ENCODE assay signal across 1 fruit fly cellular context in the genomic region with DNA sequence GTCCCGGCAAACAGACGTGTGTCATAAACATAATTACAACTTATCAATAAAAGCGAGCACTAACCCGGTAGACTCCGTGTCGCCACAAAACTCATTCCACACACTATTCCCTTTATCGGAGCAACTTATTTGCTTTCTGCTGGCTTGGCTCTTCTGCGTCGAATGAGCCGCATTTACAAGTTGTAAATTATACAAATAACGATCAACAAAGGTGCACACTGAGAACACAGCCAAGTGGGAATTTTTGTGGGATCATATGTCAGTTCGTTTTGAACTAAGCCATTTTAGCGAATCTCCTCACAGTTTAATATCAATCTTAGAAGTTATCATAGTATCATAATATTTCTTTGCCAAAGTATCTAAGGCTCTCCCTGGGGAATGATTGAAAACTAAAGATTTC.
A peak's percentile ranks its signal among the peaks of the same experiment; 100 is the strongest.
TF ChIP-seq lines count a peak whose summit lies in the region.

No protein-coding gene starts in this region.

TF ChIP-seq in whole organism, embryonic, 481 proteins besides CTCF, POLR2A, EP300 and RAD21 (continued from another document and continues in another):
- TF ChIP-seq CG9437 (GFP tag; optimal IDR thresholded peaks at IDR 0.05; lab: Kevin White, UChicago), result no peak
- no peak for TF ChIP-seq CG12744 (GFP tag; optimal IDR thresholded peaks at IDR 0.05; lab: Kevin White, UChicago)
- no peak for TF ChIP-seq unpg (GFP tag; optimal IDR thresholded peaks at IDR 0.05; lab: Kevin White, UChicago)
- no peak for TF ChIP-seq vvl (GFP tag; IDR thresholded peaks at IDR 0.05; lab: Robert Waterston, UW)
- TF ChIP-seq CG34422 (GFP tag; IDR thresholded peaks at IDR 0.05; lab: Robert Waterston, UW), result no peak
- peak; percentile 55; the same call in 1 of the 2 replicates for TF ChIP-seq sens-2 (GFP tag; IDR thresholded peaks at IDR 0.05; lab: Robert Waterston, UW)
- TF ChIP-seq E2f1 (GFP tag; IDR thresholded peaks at IDR 0.05; lab: Robert Waterston, UW), result no peak
- peak; percentile 42 for TF ChIP-seq CG6813 (GFP tag; optimal IDR thresholded peaks at IDR 0.05; lab: Kevin White, UChicago)
- TF ChIP-seq CG3407 (GFP tag; optimal IDR thresholded peaks at IDR 0.05; lab: Kevin White, UChicago), result peak; percentile 31
- no peak for TF ChIP-seq pb (GFP tag; optimal IDR thresholded peaks at IDR 0.05; lab: Kevin White, UChicago)
- TF ChIP-seq CG14710 (tag; optimal IDR thresholded peaks at IDR 0.05; lab: Kevin White, UChicago), result peak; percentile 21
- TF ChIP-seq CG14860 (GFP tag; IDR thresholded peaks at IDR 0.05; lab: Robert Waterston, UW; ENCODE audit: partially characterized antibody), result no peak
- TF ChIP-seq Doc3 (GFP tag; IDR thresholded peaks at IDR 0.05; lab: Robert Waterston, UW; ENCODE audit: partially characterized antibody), result no peak
- TF ChIP-seq CG2875 (GFP tag; optimal IDR thresholded peaks at IDR 0.05; lab: Kevin White, UChicago), result no peak
- TF ChIP-seq tin (GFP tag; optimal IDR thresholded peaks at IDR 0.05; lab: Kevin White, UChicago), result no peak
- TF ChIP-seq sob (GFP tag; IDR thresholded peaks at IDR 0.05; lab: Robert Waterston, UW), result no peak
- TF ChIP-seq CG17568 (GFP tag; optimal IDR thresholded peaks at IDR 0.05; lab: Kevin White, UChicago), result peak; percentile 15
- peak; percentile 26 for TF ChIP-seq CG15601 (tag; optimal IDR thresholded peaks at IDR 0.05; lab: Kevin White, UChicago)
- TF ChIP-seq CG18262 (tag; optimal IDR thresholded peaks at IDR 0.05; lab: Kevin White, UChicago), result peak; percentile 34
- no peak for TF ChIP-seq CG12299 (tag; optimal IDR thresholded peaks at IDR 0.05; lab: Kevin White, UChicago)
- no peak for TF ChIP-seq D (optimal IDR thresholded peaks at IDR 0.05; lab: Kevin White, UChicago)
- peak; percentile 31 for TF ChIP-seq D (GFP tag; optimal IDR thresholded peaks at IDR 0.05; lab: Kevin White, UChicago)
- no peak for TF ChIP-seq danr (GFP tag; IDR thresholded peaks at IDR 0.05; lab: Robert Waterston, UW)
- no peak for TF ChIP-seq CG4820 (GFP tag; optimal IDR thresholded peaks at IDR 0.05; lab: Kevin White, UChicago)
- TF ChIP-seq zfh1 (GFP tag; IDR thresholded peaks at IDR 0.05; lab: Robert Waterston, UW), result no peak
- TF ChIP-seq Med (GFP tag; lab: Kevin White, UChicago), result peak; percentile 66
- no peak for TF ChIP-seq Neu2 (GFP tag; optimal IDR thresholded peaks at IDR 0.05; lab: Kevin White, UChicago; ENCODE audit: borderline replicate concordance)
- no peak for TF ChIP-seq jigr1 (GFP tag; IDR thresholded peaks at IDR 0.05; lab: Robert Waterston, UW)
- TF ChIP-seq MBD-R2 (GFP tag; IDR thresholded peaks at IDR 0.05; lab: Robert Waterston, UW), result no peak
- no peak for TF ChIP-seq bbx (GFP tag; IDR thresholded peaks at IDR 0.05; lab: Robert Waterston, UW; ENCODE audit: partially characterized antibody)
- no peak for TF ChIP-seq cad (GFP tag; optimal IDR thresholded peaks at IDR 0.05; lab: Kevin White, UChicago)
- TF ChIP-seq CG11398 (GFP tag; optimal IDR thresholded peaks at IDR 0.05; lab: Kevin White, UChicago), result no peak
- TF ChIP-seq chif (GFP tag; optimal IDR thresholded peaks at IDR 0.05; lab: Kevin White, UChicago), result peak in 1 of 2 experiments; percentile 5
- TF ChIP-seq Adf1 (GFP tag; IDR thresholded peaks at IDR 0.05; lab: Robert Waterston, UW), result no peak
- no peak for TF ChIP-seq caup (GFP tag; optimal IDR thresholded peaks at IDR 0.05; lab: Kevin White, UChicago; ENCODE audit: severe bottlenecking)
- TF ChIP-seq gcm (GFP tag; optimal IDR thresholded peaks at IDR 0.05; lab: Kevin White, UChicago), result no peak
- no peak for TF ChIP-seq gsb-n (tag; optimal IDR thresholded peaks at IDR 0.05; lab: Kevin White, UChicago)
- no peak for TF ChIP-seq ken (GFP tag; IDR thresholded peaks at IDR 0.05; lab: Robert Waterston, UW)
- TF ChIP-seq Bgb (GFP tag; IDR thresholded peaks at IDR 0.05; lab: Robert Waterston, UW; ENCODE audit: partially characterized antibody), result no peak
- TF ChIP-seq CG1024 (GFP tag; IDR thresholded peaks at IDR 0.05; lab: Robert Waterston, UW), result no peak
- TF ChIP-seq Doc2 (GFP tag; IDR thresholded peaks at IDR 0.05; lab: Robert Waterston, UW), result no peak
- TF ChIP-seq h (optimal IDR thresholded peaks at IDR 0.05; lab: Kevin White, UChicago), result no peak
- TF ChIP-seq scrt (GFP tag; optimal IDR thresholded peaks at IDR 0.05; lab: Kevin White, UChicago), result no peak
- no peak for TF ChIP-seq Optix (GFP tag; IDR thresholded peaks at IDR 0.05; lab: Robert Waterston, UW)
- TF ChIP-seq eve (GFP tag; optimal IDR thresholded peaks at IDR 0.05; lab: Kevin White, UChicago), result no peak
- no peak for TF ChIP-seq run (tag; optimal IDR thresholded peaks at IDR 0.05; lab: Kevin White, UChicago)
- no peak for TF ChIP-seq trem (tag; optimal IDR thresholded peaks at IDR 0.05; lab: Kevin White, UChicago)
- no peak for TF ChIP-seq Rx (GFP tag; IDR thresholded peaks at IDR 0.05; lab: Robert Waterston, UW)
- TF ChIP-seq bsh (GFP tag; optimal IDR thresholded peaks at IDR 0.05; lab: Kevin White, UChicago), result peak in 1 of 2 experiments; percentile 32
- no peak for TF ChIP-seq pros (GFP tag; optimal IDR thresholded peaks at IDR 0.05; lab: Kevin White, UChicago)
- no peak for TF ChIP-seq CG11723 (GFP tag; optimal IDR thresholded peaks at IDR 0.05; lab: Kevin White, UChicago)
- no peak for TF ChIP-seq Atf-2 (GFP tag; optimal IDR thresholded peaks at IDR 0.05; lab: Kevin White, UChicago)
- TF ChIP-seq pita (GFP tag; optimal IDR thresholded peaks at IDR 0.05; lab: Kevin White, UChicago), result no peak
- no peak for TF ChIP-seq CG10274 (GFP tag; optimal IDR thresholded peaks at IDR 0.05; lab: Kevin White, UChicago)
- no peak for TF ChIP-seq CG7928 (GFP tag; optimal IDR thresholded peaks at IDR 0.05; lab: Kevin White, UChicago)
- no peak for TF ChIP-seq Trl (optimal IDR thresholded peaks at IDR 0.05; lab: Kevin White, UChicago)
- no peak for TF ChIP-seq Trl (GFP tag; optimal IDR thresholded peaks at IDR 0.05; lab: Kevin White, UChicago)
- TF ChIP-seq CHES-1-like (GFP tag; optimal IDR thresholded peaks at IDR 0.05; lab: Kevin White, UChicago), result no peak
- TF ChIP-seq CG33557 (GFP tag; optimal IDR thresholded peaks at IDR 0.05; lab: Kevin White, UChicago), result peak; percentile 35
- TF ChIP-seq crp (GFP tag; optimal IDR thresholded peaks at IDR 0.05; lab: Kevin White, UChicago), result no peak
- TF ChIP-seq CG12769 (tag; optimal IDR thresholded peaks at IDR 0.05; lab: Kevin White, UChicago), result no peak
- TF ChIP-seq knrl (GFP tag; IDR thresholded peaks at IDR 0.05; lab: Robert Waterston, UW; ENCODE audit: partially characterized antibody), result no peak
- TF ChIP-seq CG12155 (GFP tag; optimal IDR thresholded peaks at IDR 0.05; lab: Kevin White, UChicago), result no peak
- no peak for TF ChIP-seq CG11560 (tag; IDR thresholded peaks at IDR 0.05; lab: Robert Waterston, UW)
- TF ChIP-seq CG9609 (GFP tag; optimal IDR thresholded peaks at IDR 0.05; lab: Kevin White, UChicago), result no peak
- no peak for TF ChIP-seq klu (GFP tag; IDR thresholded peaks at IDR 0.05; lab: Robert Waterston, UW)
- TF ChIP-seq hth (optimal IDR thresholded peaks at IDR 0.05; lab: Kevin White, UChicago), result no peak
- TF ChIP-seq chinmo (GFP tag; IDR thresholded peaks at IDR 0.05; lab: Robert Waterston, UW; ENCODE audit: partially characterized antibody), result no peak
- no peak for TF ChIP-seq Kr (GFP tag; optimal IDR thresholded peaks at IDR 0.05; lab: Kevin White, UChicago)
- no peak for TF ChIP-seq CG1832 (GFP tag; optimal IDR thresholded peaks at IDR 0.05; lab: Kevin White, UChicago)
- TF ChIP-seq CG14441 (GFP tag; IDR thresholded peaks at IDR 0.05; lab: Robert Waterston, UW), result no peak
- TF ChIP-seq CG11085 (GFP tag; IDR thresholded peaks at IDR 0.05; lab: Robert Waterston, UW), result no peak
- no peak for TF ChIP-seq CG42726 (GFP tag; IDR thresholded peaks at IDR 0.05; lab: Robert Waterston, UW; ENCODE audit: partially characterized antibody)
- no peak for TF ChIP-seq Bdp1 (GFP tag; optimal IDR thresholded peaks at IDR 0.05; lab: Kevin White, UChicago)
- TF ChIP-seq pum (GFP tag; optimal IDR thresholded peaks at IDR 0.05; lab: Kevin White, UChicago), result no peak
- TF ChIP-seq CG3838 (GFP tag; optimal IDR thresholded peaks at IDR 0.05; lab: Kevin White, UChicago), result no peak
- no peak for TF ChIP-seq HLH4C (GFP tag; IDR thresholded peaks at IDR 0.05; lab: Robert Waterston, UW; ENCODE audit: partially characterized antibody)
- peak; percentile 7 for TF ChIP-seq CG7271 (tag; optimal IDR thresholded peaks at IDR 0.05; lab: Kevin White, UChicago)
- TF ChIP-seq Oaz (GFP tag; IDR thresholded peaks at IDR 0.05; lab: Robert Waterston, UW), result no peak
- TF ChIP-seq Asciz (GFP tag; optimal IDR thresholded peaks at IDR 0.05; lab: Kevin White, UChicago), result no peak
- TF ChIP-seq tll (GFP tag; optimal IDR thresholded peaks at IDR 0.05; lab: Kevin White, UChicago), result peak in 1 of 2 experiments; percentile 46
- no peak for TF ChIP-seq ab (GFP tag; optimal IDR thresholded peaks at IDR 0.05; lab: Kevin White, UChicago)
- no peak for TF ChIP-seq fu2 (GFP tag; optimal IDR thresholded peaks at IDR 0.05; lab: Kevin White, UChicago)
- TF ChIP-seq Vsx1 (GFP tag; optimal IDR thresholded peaks at IDR 0.05; lab: Kevin White, UChicago), result no peak
- TF ChIP-seq Max (GFP tag; optimal IDR thresholded peaks at IDR 0.05; lab: Kevin White, UChicago), result no peak
- no peak for TF ChIP-seq CG12219 (GFP tag; optimal IDR thresholded peaks at IDR 0.05; lab: Kevin White, UChicago)
- TF ChIP-seq CG2712 (tag; optimal IDR thresholded peaks at IDR 0.05; lab: Kevin White, UChicago), result peak; percentile 7
- no peak for TF ChIP-seq Hr39 (optimal IDR thresholded peaks at IDR 0.05; lab: Kevin White, UChicago)
- no peak for TF ChIP-seq ara (GFP tag; IDR thresholded peaks at IDR 0.05; lab: Robert Waterston, UW)
- TF ChIP-seq ac (GFP tag; optimal IDR thresholded peaks at IDR 0.05; lab: Kevin White, UChicago), result no peak
- TF ChIP-seq tio (GFP tag; optimal IDR thresholded peaks at IDR 0.05; lab: Kevin White, UChicago), result no peak
- TF ChIP-seq PHDP (tag; optimal IDR thresholded peaks at IDR 0.05; lab: Kevin White, UChicago), result no peak
- no peak for TF ChIP-seq ewg (GFP tag; optimal IDR thresholded peaks at IDR 0.05; lab: Kevin White, UChicago)
- TF ChIP-seq CG31388 (GFP tag; optimal IDR thresholded peaks at IDR 0.05; lab: Kevin White, UChicago), result no peak
- TF ChIP-seq CG4707 (GFP tag; optimal IDR thresholded peaks at IDR 0.05; lab: Kevin White, UChicago), result peak; percentile 44
- TF ChIP-seq H2.0 (GFP tag; IDR thresholded peaks at IDR 0.05; lab: Robert Waterston, UW), result no peak
- no peak for TF ChIP-seq oc (tag; optimal IDR thresholded peaks at IDR 0.05; lab: Kevin White, UChicago)
- no peak for TF ChIP-seq BEAF-32 (GFP tag; optimal IDR thresholded peaks at IDR 0.05; lab: Kevin White, UChicago)
- TF ChIP-seq CG15011 (GFP tag; optimal IDR thresholded peaks at IDR 0.05; lab: Kevin White, UChicago), result no peak
- TF ChIP-seq CG15269 (tag; optimal IDR thresholded peaks at IDR 0.05; lab: Kevin White, UChicago), result no peak
- TF ChIP-seq bigmax (GFP tag; optimal IDR thresholded peaks at IDR 0.05; lab: Kevin White, UChicago), result no peak
- TF ChIP-seq CG1647 (GFP tag; optimal IDR thresholded peaks at IDR 0.05; lab: Kevin White, UChicago), result no peak
- no peak for TF ChIP-seq Gug (GFP tag; IDR thresholded peaks at IDR 0.05; lab: Robert Waterston, UW)
- no peak for TF ChIP-seq CG11696 (GFP tag; IDR thresholded peaks at IDR 0.05; lab: Robert Waterston, UW)
- no peak for TF ChIP-seq bowl (GFP tag; IDR thresholded peaks at IDR 0.05; lab: Robert Waterston, UW)
- TF ChIP-seq CG5953 (GFP tag; IDR thresholded peaks at IDR 0.05; lab: Robert Waterston, UW), result no peak
- no peak for TF ChIP-seq lbe (GFP tag; optimal IDR thresholded peaks at IDR 0.05; lab: Kevin White, UChicago)
- no peak for TF ChIP-seq CG4854 (GFP tag; optimal IDR thresholded peaks at IDR 0.05; lab: Kevin White, UChicago)
- TF ChIP-seq lola (GFP tag; optimal IDR thresholded peaks at IDR 0.05; lab: Kevin White, UChicago), result peak in 1 of 3 experiments; percentile 34
- TF ChIP-seq CG32772 (GFP tag; IDR thresholded peaks at IDR 0.05; lab: Robert Waterston, UW), result no peak
- TF ChIP-seq C15 (GFP tag; IDR thresholded peaks at IDR 0.05; lab: Robert Waterston, UW), result no peak
- no peak for TF ChIP-seq Xbp1 (GFP tag; optimal IDR thresholded peaks at IDR 0.05; lab: Kevin White, UChicago)
- TF ChIP-seq CG8089 (GFP tag; optimal IDR thresholded peaks at IDR 0.05; lab: Kevin White, UChicago), result peak; percentile 8
- TF ChIP-seq D19A (tag; optimal IDR thresholded peaks at IDR 0.05; lab: Kevin White, UChicago), result peak; percentile 6
- no peak for TF ChIP-seq otp (GFP tag; IDR thresholded peaks at IDR 0.05; lab: Robert Waterston, UW)
- TF ChIP-seq HLH3B (GFP tag; IDR thresholded peaks at IDR 0.05; lab: Robert Waterston, UW), result no peak
- TF ChIP-seq Antp (GFP tag; optimal IDR thresholded peaks at IDR 0.05; lab: Kevin White, UChicago), result no peak
- no peak for TF ChIP-seq CG18476 (GFP tag; optimal IDR thresholded peaks at IDR 0.05; lab: Kevin White, UChicago)
- TF ChIP-seq stwl (tag; optimal IDR thresholded peaks at IDR 0.05; lab: Kevin White, UChicago), result no peak
- no peak for TF ChIP-seq CG13624 (GFP tag; optimal IDR thresholded peaks at IDR 0.05; lab: Kevin White, UChicago)
- TF ChIP-seq CG9727 (GFP tag; optimal IDR thresholded peaks at IDR 0.05; lab: Kevin White, UChicago), result peak; percentile 35
- TF ChIP-seq Sox102F (GFP tag; optimal IDR thresholded peaks at IDR 0.05; lab: Kevin White, UChicago), result no peak
- TF ChIP-seq br (optimal IDR thresholded peaks at IDR 0.05; lab: Kevin White, UChicago), result no peak
- no peak for TF ChIP-seq amos (GFP tag; IDR thresholded peaks at IDR 0.05; lab: Robert Waterston, UW; ENCODE audit: partially characterized antibody)
- TF ChIP-seq gcm2 (GFP tag; optimal IDR thresholded peaks at IDR 0.05; lab: Kevin White, UChicago), result no peak
- no peak for TF ChIP-seq NC2α (GFP tag; optimal IDR thresholded peaks at IDR 0.05; lab: Kevin White, UChicago)
- no peak for TF ChIP-seq CG10959 (GFP tag; IDR thresholded peaks at IDR 0.05; lab: Robert Waterston, UW)
- TF ChIP-seq Dip2 (GFP tag; IDR thresholded peaks at IDR 0.05; lab: Robert Waterston, UW), result no peak
- no peak for TF ChIP-seq pho (GFP tag; optimal IDR thresholded peaks at IDR 0.05; lab: Kevin White, UChicago)
- no peak for TF ChIP-seq lab (GFP tag; optimal IDR thresholded peaks at IDR 0.05; lab: Kevin White, UChicago)
- TF ChIP-seq trh (GFP tag; optimal IDR thresholded peaks at IDR 0.05; lab: Kevin White, UChicago), result no peak
- no peak for TF ChIP-seq nmo (GFP tag; optimal IDR thresholded peaks at IDR 0.05; lab: Kevin White, UChicago)
- no peak for TF ChIP-seq dimm (GFP tag; IDR thresholded peaks at IDR 0.05; lab: Robert Waterston, UW)
- TF ChIP-seq CG10209 (GFP tag; optimal IDR thresholded peaks at IDR 0.05; lab: Kevin White, UChicago), result no peak
- TF ChIP-seq CG11247 (GFP tag; IDR thresholded peaks at IDR 0.05; lab: Robert Waterston, UW), result no peak
